Worm (Caenorhabditis elegans) whole organism, L1 larva: Measurements from ENCODE around the gene C49H3.12.

Source experiments
- C04F5.9 ChIP-seq: sonication (generic microtip); optimal IDR thresholded peaks from 2 replicates; lab custom pipeline; 2016; ENCODE audit warnings: missing genetic modification characterization, missing compliant biosample characterization
- C16A3.4 ChIP-seq: fragments of 150-350 bp; optimal IDR thresholded peaks from 2 replicates; lab custom pipeline; 2014; ENCODE audit warnings: missing biosample characterization, missing genetic modification characterization
- C34B4.2 ChIP-seq: sonication (generic microtip); optimal IDR thresholded peaks from 2 replicates; lab custom pipeline; 2017; ENCODE audit warnings: mild to moderate bottlenecking, missing genetic modification characterization, missing compliant biosample characterization
- F16B12.6 ChIP-seq: fragments of 150-350 bp; optimal IDR thresholded peaks from 2 replicates; lab custom pipeline; 2014; ENCODE audit warnings: missing biosample characterization, missing genetic modification characterization
- Y116A8C.19 ChIP-seq: sonication (generic microtip); optimal IDR thresholded peaks from 2 replicates; lab custom pipeline; 2016; ENCODE audit warnings: missing compliant biosample characterization, missing genetic modification characterization, borderline replicate concordance
- aha-1 ChIP-seq: fragments of 150-350 bp; optimal IDR thresholded peaks from 2 replicates; lab custom pipeline; 2014; ENCODE audit warnings: missing biosample characterization, missing genetic modification characterization
- alr-1 ChIP-seq: fragments of 200-800 bp; sonication (Bioruptor generic); optimal IDR thresholded peaks from 2 replicates; lab custom pipeline; 2018; ENCODE audit warnings: borderline replicate concordance, mild to moderate bottlenecking, missing genetic modification characterization, missing compliant biosample characterization
- aly-2 ChIP-seq: fragments of 150-350 bp; optimal IDR thresholded peaks from 2 replicates; lab custom pipeline; 2014; ENCODE audit warnings: missing biosample characterization, missing genetic modification characterization
- ceh-82 ChIP-seq, 3 experiments: fragments of 150-350 bp in 1 of 3; sonication (generic microtip) in 2 of 3; optimal IDR thresholded peaks; 2 replicates each; lab custom pipeline; 2014 to 2017; ENCODE audit warnings: missing biosample characterization in 3 of 3, missing genetic modification characterization in 3 of 3
- ceh-88 ChIP-seq: fragments of 200-800 bp; sonication (Bioruptor generic); IDR thresholded peaks from 2 replicates; pipeline ENCODE4 v1.3.6; 2022; ENCODE audit warnings: missing genetic modification characterization, missing compliant biosample characterization
- ceh-90 ChIP-seq: sonication (generic microtip); optimal IDR thresholded peaks from 2 replicates; lab custom pipeline; 2016; ENCODE audit warnings: missing genetic modification characterization, missing compliant biosample characterization
- dpl-1 ChIP-seq, 3 experiments: fragments of 150-350 bp in 2 of 3; sonication (generic microtip) in 1 of 3; optimal IDR thresholded peaks; 2 replicates each; lab custom pipeline; 2014 to 2017; ENCODE audit warnings: missing biosample characterization in 3 of 3, missing genetic modification characterization in 3 of 3, missing genetic modification reagents in 3 of 3
- efl-1 ChIP-seq, 4 experiments: fragments of 150-350 bp; optimal IDR thresholded peaks in 3 of 4; peaks in 1 of 4; 1 replicate in 1 of 4; 2 replicates in 3 of 4; lab custom pipeline; 2014; ENCODE audit warnings: missing biosample characterization in 2 of 4, missing genetic modification characterization in 2 of 4, missing genetic modification reagents in 2 of 4
- efl-3 ChIP-seq: fragments of 200-800 bp; sonication (Bioruptor generic); optimal IDR thresholded peaks from 2 replicates; lab custom pipeline; 2018; ENCODE audit warnings: mild to moderate bottlenecking, missing genetic modification characterization, missing compliant biosample characterization
- egl-13 ChIP-seq: sonication (generic microtip); optimal IDR thresholded peaks from 2 replicates; lab custom pipeline; 2016; ENCODE audit warnings: missing genotype, missing genetic modification reagents, missing genetic modification characterization, missing compliant biosample characterization
- egl-27 ChIP-seq, 2 experiments: fragments of 150-350 bp in 1 of 2; sonication (generic microtip); optimal IDR thresholded peaks; 3 replicates each; lab custom pipeline; 2017 to 2018; ENCODE audit warnings: missing biosample characterization in 2 of 2, missing genetic modification characterization in 2 of 2, missing genetic modification reagents in 2 of 2
- elt-3 ChIP-seq, 6 experiments: fragments of 150-350 bp in 1 of 6; sonication (generic microtip); optimal IDR thresholded peaks; 2 replicates each; lab custom pipeline; 2017 to 2018; ENCODE audit warnings: missing biosample characterization in 6 of 6, missing genetic modification characterization in 6 of 6, inconsistent platforms in 1 of 6
- fkh-8 ChIP-seq: sonication (generic microtip); optimal IDR thresholded peaks from 2 replicates; lab custom pipeline; 2016; ENCODE audit warnings: mild to moderate bottlenecking, missing genetic modification characterization, missing compliant biosample characterization
- fos-1 ChIP-seq: fragments of 150-350 bp; optimal IDR thresholded peaks from 2 replicates; lab custom pipeline; 2014; ENCODE audit warnings: missing biosample characterization, missing genetic modification characterization
- grh-1 ChIP-seq: fragments of 200-800 bp; sonication (Bioruptor generic); IDR thresholded peaks from 2 replicates; pipeline ENCODE4 v1.3.6; 2022; ENCODE audit warnings: missing genetic modification reagents, missing genetic modification characterization, missing compliant biosample characterization
- hpl-2 ChIP-seq: fragments of 150-350 bp; optimal IDR thresholded peaks from 2 replicates; lab custom pipeline; 2014; ENCODE audit warnings: missing biosample characterization, missing genetic modification reagents, missing genetic modification characterization
- irx-1 ChIP-seq: sonication (generic microtip); optimal IDR thresholded peaks from 2 replicates; lab custom pipeline; 2016; ENCODE audit warnings: missing genetic modification characterization, missing compliant biosample characterization
- isw-1 ChIP-seq: fragments of 200-800 bp; sonication (Bioruptor generic); IDR thresholded peaks from 2 replicates; pipeline ENCODE4 v1.3.6; 2022; ENCODE audit warnings: missing genetic modification characterization, missing compliant biosample characterization
- lin-13 ChIP-seq: fragments of 150-350 bp; optimal IDR thresholded peaks from 2 replicates; lab custom pipeline; 2014; ENCODE audit warnings: missing biosample characterization, missing genetic modification reagents, missing genetic modification characterization
- lin-14 ChIP-seq: fragments of 200-800 bp; sonication (Bioruptor generic); optimal IDR thresholded peaks from 2 replicates; lab custom pipeline; 2018; ENCODE audit warnings: mild to moderate bottlenecking, missing genetic modification characterization, moderate library complexity, missing compliant biosample characterization
- lin-35 ChIP-seq, 2 experiments: fragments of 150-350 bp; optimal IDR thresholded peaks; 2 replicates each; lab custom pipeline; 2014; ENCODE audit warnings: missing biosample characterization in 2 of 2, missing genetic modification characterization in 2 of 2, missing genetic modification reagents in 2 of 2
- lin-39 ChIP-seq: fragments of 150-350 bp; optimal IDR thresholded peaks from 2 replicates; lab custom pipeline; 2014; ENCODE audit warnings: missing biosample characterization, missing genetic modification reagents, missing genetic modification characterization
- lir-3 ChIP-seq: sonication (generic microtip); optimal IDR thresholded peaks from 2 replicates; lab custom pipeline; 2016; ENCODE audit warnings: mild to moderate bottlenecking, missing genetic modification characterization, moderate library complexity, missing compliant biosample characterization; ENCODE audit not compliant: poor library complexity
- lsy-2 ChIP-seq, 2 experiments: fragments of 150-350 bp; optimal IDR thresholded peaks; 2 replicates each; lab custom pipeline; 2014; ENCODE audit warnings: missing biosample characterization in 2 of 2, missing genetic modification characterization in 2 of 2
- mdl-1 ChIP-seq, 2 experiments: fragments of 150-350 bp; optimal IDR thresholded peaks; 2 replicates each; lab custom pipeline; 2014 to 2017; ENCODE audit warnings: missing biosample characterization in 2 of 2, missing genetic modification characterization in 2 of 2, inconsistent platforms in 1 of 2
- mef-2 ChIP-seq: fragments of 150-350 bp; optimal IDR thresholded peaks from 2 replicates; lab custom pipeline; 2014; ENCODE audit warnings: missing biosample characterization, missing genetic modification characterization
- mep-1 ChIP-seq: fragments of 150-350 bp; optimal IDR thresholded peaks from 2 replicates; lab custom pipeline; 2014; ENCODE audit warnings: missing biosample characterization, missing genetic modification characterization
- nhr-20 ChIP-seq: sonication (generic microtip); optimal IDR thresholded peaks from 2 replicates; lab custom pipeline; 2016; ENCODE audit warnings: mild to moderate bottlenecking, missing genetic modification characterization, missing compliant biosample characterization
- nhr-28 ChIP-seq: fragments of 150-350 bp; optimal IDR thresholded peaks from 2 replicates; lab custom pipeline; 2014; ENCODE audit warnings: missing biosample characterization, missing genetic modification characterization
- nhr-47 ChIP-seq: sonication (generic microtip); optimal IDR thresholded peaks from 2 replicates; lab custom pipeline; 2016; ENCODE audit warnings: mild to moderate bottlenecking, missing genetic modification characterization, moderate library complexity, missing compliant biosample characterization
- nhr-76 ChIP-seq: sonication (generic microtip); optimal IDR thresholded peaks from 2 replicates; lab custom pipeline; 2017; ENCODE audit warnings: missing biosample characterization, missing genetic modification characterization
- nhr-85 ChIP-seq: sonication (generic microtip); peaks from one replicate; lab custom pipeline; 2016; ENCODE audit warnings: missing genetic modification characterization, inconsistent platforms, missing compliant biosample characterization
- nhr-90 ChIP-seq: sonication (generic microtip); optimal IDR thresholded peaks from 2 replicates; lab custom pipeline; 2016; ENCODE audit warnings: mild to moderate bottlenecking, missing genetic modification characterization, missing compliant biosample characterization; ENCODE audit not compliant: poor library complexity
- pag-3 ChIP-seq: sonication (generic microtip); optimal IDR thresholded peaks from 2 replicates; lab custom pipeline; 2017; ENCODE audit warnings: missing genetic modification characterization, mild to moderate bottlenecking, missing compliant biosample characterization, antibody characterized with exemption, borderline replicate concordance; ENCODE audit not compliant: insufficient read depth
- pax-3 ChIP-seq: fragments of 200-800 bp; sonication (Bioruptor generic); optimal IDR thresholded peaks from 2 replicates; lab custom pipeline; 2018; ENCODE audit warnings: mild to moderate bottlenecking, missing genetic modification characterization, moderate library complexity, missing compliant biosample characterization
- rnt-1 ChIP-seq: sonication (generic microtip); optimal IDR thresholded peaks from 2 replicates; lab custom pipeline; 2016; ENCODE audit warnings: mild to moderate bottlenecking, missing genetic modification characterization, moderate library complexity, missing compliant biosample characterization
- snpc-4 ChIP-seq: fragments of 150-350 bp; optimal IDR thresholded peaks from 2 replicates; lab custom pipeline; 2014; ENCODE audit warnings: missing biosample characterization, missing genetic modification characterization
- snu-23 ChIP-seq: sonication (generic microtip); optimal IDR thresholded peaks from 2 replicates; lab custom pipeline; 2016; ENCODE audit warnings: missing genetic modification characterization, missing compliant biosample characterization
- sox-4 ChIP-seq: sonication (generic microtip); optimal IDR thresholded peaks from 2 replicates; lab custom pipeline; 2016; ENCODE audit warnings: missing genetic modification characterization, missing compliant biosample characterization
- sptf-1 ChIP-seq: fragments of 150-350 bp; optimal IDR thresholded peaks from 2 replicates; lab custom pipeline; 2014; ENCODE audit warnings: missing biosample characterization, missing genetic modification characterization
- sup-37 ChIP-seq: fragments of 200-800 bp; sonication (Bioruptor generic); optimal IDR thresholded peaks from 2 replicates; lab custom pipeline; 2018; ENCODE audit warnings: mild to moderate bottlenecking, missing genetic modification characterization, missing compliant biosample characterization
- unc-30 ChIP-seq: sonication (generic microtip); optimal IDR thresholded peaks from 2 replicates; lab custom pipeline; 2017; ENCODE audit warnings: missing biosample characterization, missing genetic modification characterization
- unc-62 ChIP-seq: fragments of 150-350 bp; optimal IDR thresholded peaks from 2 replicates; lab custom pipeline; 2014; ENCODE audit warnings: missing biosample characterization, missing genetic modification reagents, missing genetic modification characterization
- vab-15 ChIP-seq: sonication (generic microtip); optimal IDR thresholded peaks from 2 replicates; lab custom pipeline; 2017; ENCODE audit warnings: missing genotype, mild to moderate bottlenecking, missing genetic modification characterization, missing compliant biosample characterization
- ztf-11 ChIP-seq, 2 experiments: sonication (generic microtip); optimal IDR thresholded peaks; 2 replicates each; lab custom pipeline; 2016 to 2017; ENCODE audit warnings: missing genetic modification characterization in 2 of 2, missing biosample characterization in 1 of 2, missing compliant biosample characterization in 1 of 2

Gene C49H3.12

ce11 chrIV:7902221-7902904 is 24.8 kb downstream of the C49H3.12 start, which contains the start of gene arp-11:
arp-11 (minus strand) TSS chrIV:7902271.
- TF ChIP-seq sup-37 (GFP tag; lab: Kevin White, UChicago) = no peak
- peak; percentile 74 for TF ChIP-seq nhr-47 (tag; lab: Kevin White, UChicago)
- peak; percentile 85 for TF ChIP-seq mep-1 (tag; lab: Kevin White, UChicago)
- TF ChIP-seq nhr-20 = peak; percentile 79
- TF ChIP-seq sptf-1 = no peak
- peak; percentile 21 for TF ChIP-seq fos-1 (tag; lab: Kevin White, UChicago)
- TF ChIP-seq irx-1 (tag; lab: Kevin White, UChicago) = no peak
- no peak for TF ChIP-seq pag-3 (tag; lab: Kevin White, UChicago)
- TF ChIP-seq aha-1 (tag; lab: Kevin White, UChicago) = no peak
- no peak for TF ChIP-seq sox-4 (tag; lab: Kevin White, UChicago)
- TF ChIP-seq lin-39 = no peak
- TF ChIP-seq fkh-8 (tag; lab: Kevin White, UChicago) = peak; percentile 74
- peak in 1 of 2 experiments; percentile 71 for TF ChIP-seq mdl-1 (tag; optimal IDR thresholded peaks at IDR 0.05; lab: Kevin White, UChicago)
- TF ChIP-seq nhr-85 (tag; lab: Kevin White, UChicago) = peak; percentile 22
- no peak for TF ChIP-seq pax-3 (tag; lab: Kevin White, UChicago)
- TF ChIP-seq efl-3 = no peak
- TF ChIP-seq egl-27 (tag; optimal IDR thresholded peaks at IDR 0.05; lab: Kevin White, UChicago) = no peak
- no peak for TF ChIP-seq nhr-28
- TF ChIP-seq vab-15 (tag; lab: Kevin White, UChicago) = no peak
- TF ChIP-seq ceh-90 (tag; lab: Kevin White, UChicago) = no peak
- TF ChIP-seq grh-1 = no peak
- TF ChIP-seq ceh-88 (GFP tag; lab: Robert Waterston, UW) = no peak
- no peak for TF ChIP-seq hpl-2 (GFP tag; lab: Kevin White, UChicago)
- peak; percentile 72 to 78 (median 76) for TF ChIP-seq dpl-1 (GFP tag; optimal IDR thresholded peaks at IDR 0.05; lab: Kevin White, UChicago)
- peak in 2 of 6 experiments; percentile 59 to 66 for TF ChIP-seq elt-3 (tag; optimal IDR thresholded peaks at IDR 0.05; lab: Kevin White, UChicago)
- no peak for TF ChIP-seq aly-2 (tag; lab: Kevin White, UChicago)
- peak; percentile 36 for TF ChIP-seq isw-1
- peak; percentile 47 for TF ChIP-seq snpc-4 (tag; lab: Kevin White, UChicago)
- TF ChIP-seq ztf-11 (tag; optimal IDR thresholded peaks at IDR 0.05; lab: Kevin White, UChicago) = no peak
- TF ChIP-seq Y116A8C.19 = no peak
- TF ChIP-seq F16B12.6 = peak; percentile 94
- peak; percentile 86 for TF ChIP-seq lin-14 (GFP tag; lab: Kevin White, UChicago)
- peak; percentile 61 for TF ChIP-seq egl-13 (tag; lab: Kevin White, UChicago)
- no peak for TF ChIP-seq alr-1 (tag; lab: Kevin White, UChicago)
- no peak for TF ChIP-seq nhr-76
- peak; percentile 87 for TF ChIP-seq snu-23
- peak; percentile 89 for TF ChIP-seq C16A3.4 (tag; lab: Kevin White, UChicago)
- TF ChIP-seq mef-2 = peak; percentile 57
- TF ChIP-seq C04F5.9 (tag; lab: Kevin White, UChicago) = no peak
- no peak for TF ChIP-seq unc-62 (GFP tag; lab: Kevin White, UChicago)
- peak; percentile 81 to 88 for TF ChIP-seq lin-35 (GFP tag; optimal IDR thresholded peaks at IDR 0.05; lab: Kevin White, UChicago)
- peak; percentile 4 to 68 (median 17) for TF ChIP-seq ceh-82 (tag; optimal IDR thresholded peaks at IDR 0.05; lab: Kevin White, UChicago)
- peak; percentile 42 for TF ChIP-seq lin-13
- TF ChIP-seq C34B4.2 (tag; lab: Kevin White, UChicago) = no peak
- TF ChIP-seq nhr-90 (tag; lab: Kevin White, UChicago) = peak; percentile 75
- TF ChIP-seq lsy-2 (tag; optimal IDR thresholded peaks at IDR 0.05; lab: Kevin White, UChicago) = peak; percentile 97 to 99
- peak; percentile 66 to 77 for TF ChIP-seq efl-1 (optimal IDR thresholded peaks at IDR 0.05; lab: Kevin White, UChicago)
- peak; percentile 74 to 95 for TF ChIP-seq efl-1 (GFP tag; optimal IDR thresholded peaks at IDR 0.05 in 1 of 2; lab: Kevin White, UChicago)
- peak; percentile 55 for TF ChIP-seq rnt-1 (tag; lab: Kevin White, UChicago)
- peak; percentile 35 for TF ChIP-seq lir-3 (tag; lab: Kevin White, UChicago)
- no peak for TF ChIP-seq unc-30 (tag; lab: Kevin White, UChicago)
